Fruit fly (Drosophila melanogaster): ENCODE measurements around the gene CG5664.

CG5664 gene

dm6 chr3L:21441216-21441813 is at the start of gene CG5664:
CG5664 (minus strand) TSS chr3L:21441363.
- TF ChIP-seq CTCF (optimal IDR thresholded peaks at IDR 0.05) (no peak), CG8478 (optimal IDR thresholded peaks at IDR 0.05) (no peak)

dm6 chr3L:21490486-21490885 is 49.3 kb upstream of the CG5664 start, which contains the start of gene Neu2:
Neu2 (minus strand) TSS chr3L:21490586.
- TF ChIP-seq CG8478 (optimal IDR thresholded peaks at IDR 0.05) (no peak), CTCF (optimal IDR thresholded peaks at IDR 0.05) (no peak)

- TF ChIP-seq CTCF (optimal IDR thresholded peaks at IDR 0.05) (peak; percentile 99), CG8478 (optimal IDR thresholded peaks at IDR 0.05) (no peak)
Measured at dm6 chr3L:21483837-21484236, 42.7 kb upstream of the CG5664 start.

- TF ChIP-seq CTCF (optimal IDR thresholded peaks at IDR 0.05) (no peak), CG8478 (optimal IDR thresholded peaks at IDR 0.05) (no peak)
Measured at dm6 chr3L:21482100-21482499, 40.9 kb upstream of the CG5664 start.

dm6 chr3L:21479636-21480035 is 38.5 kb upstream of the CG5664 start:
- no peak for TF ChIP-seq CG8478 (optimal IDR thresholded peaks at IDR 0.05)

dm6 chr3L:21477866-21478265 is 36.7 kb upstream of the CG5664 start:
- TF ChIP-seq CG8478 (optimal IDR thresholded peaks at IDR 0.05), result no peak
- TF ChIP-seq CTCF (optimal IDR thresholded peaks at IDR 0.05), result no peak

- TF ChIP-seq CTCF (optimal IDR thresholded peaks at IDR 0.05), result peak in 1 of 2 experiments; percentile 12
- no peak for TF ChIP-seq CG8478 (optimal IDR thresholded peaks at IDR 0.05)
Measured at dm6 chr3L:21476429-21477006, 35.4 kb upstream of the CG5664 start, which contains the start of gene croc. croc (minus strand) TSS chr3L:21476479.

- TF ChIP-seq CTCF (optimal IDR thresholded peaks at IDR 0.05), result no peak
- TF ChIP-seq CG8478 (optimal IDR thresholded peaks at IDR 0.05), result no peak
Measured at dm6 chr3L:21471895-21472294, 30.7 kb upstream of the CG5664 start.

dm6 chr3L:21465261-21466112 is 24.3 kb upstream of the CG5664 start:
- TF ChIP-seq CG8478 (optimal IDR thresholded peaks at IDR 0.05) (no peak), CTCF (optimal IDR thresholded peaks at IDR 0.05) (no peak)

dm6 chr3L:21464240-21464639 is 23.1 kb upstream of the CG5664 start:
- TF ChIP-seq CTCF (optimal IDR thresholded peaks at IDR 0.05) (no peak), CG8478 (optimal IDR thresholded peaks at IDR 0.05) (no peak)

dm6 chr3L:21462860-21463259 is 21.7 kb upstream of the CG5664 start:
- no peak for TF ChIP-seq CTCF (optimal IDR thresholded peaks at IDR 0.05)
- TF ChIP-seq CG8478 (optimal IDR thresholded peaks at IDR 0.05), result no peak

dm6 chr3L:21460149-21460873 is 19.1 kb upstream of the CG5664 start:
- TF ChIP-seq CTCF (optimal IDR thresholded peaks at IDR 0.05) (no peak), CG8478 (optimal IDR thresholded peaks at IDR 0.05) (no peak)

- no peak for TF ChIP-seq CG8478 (optimal IDR thresholded peaks at IDR 0.05)
- TF ChIP-seq CTCF (optimal IDR thresholded peaks at IDR 0.05), result no peak
Measured at dm6 chr3L:21458736-21459135, 17.6 kb upstream of the CG5664 start.

- TF ChIP-seq CTCF (optimal IDR thresholded peaks at IDR 0.05) (no peak), CG8478 (optimal IDR thresholded peaks at IDR 0.05) (no peak)
Measured at dm6 chr3L:21455196-21455595, 14.0 kb upstream of the CG5664 start.

- no peak for TF ChIP-seq CG8478 (optimal IDR thresholded peaks at IDR 0.05)
Measured at dm6 chr3L:21453623-21454022, 12.5 kb upstream of the CG5664 start.
